Fruit fly (Drosophila melanogaster) whole organism, embryonic: Measurements from ENCODE around the gene CG7810.

Source experiments
- ATbp ChIP-seq: fragments of 200-800 bp; sonication (Bioruptor generic); optimal IDR thresholded peaks from 2 replicates; lab custom pipeline; 2017; ENCODE audit warnings: missing biosample characterization, mild to moderate bottlenecking, missing genetic modification characterization, missing genetic modification reagents
- Antp ChIP-seq: fragments of 200-800 bp; sonication (Bioruptor generic); optimal IDR thresholded peaks from 3 replicates; lab custom pipeline; 2016; ENCODE audit warnings: missing biosample characterization, missing genetic modification characterization
- C15 ChIP-seq: fragments of 200-800 bp; sonication (Bioruptor generic); IDR thresholded peaks from 3 replicates; pipeline ENCODE4 v1.3.6; 2022; ENCODE audit warnings: missing biosample characterization, missing genetic modification characterization
- CG10321 ChIP-seq: fragments of 200-800 bp; sonication (Bioruptor generic); IDR thresholded peaks from 2 replicates; pipeline ENCODE4 v1.3.6; 2022; ENCODE audit warnings: missing biosample characterization, missing genetic modification characterization
- CG11093 ChIP-seq: fragments of 200-800 bp; sonication (Bioruptor generic); IDR thresholded peaks from 3 replicates; pipeline ENCODE4 v1.3.6; 2022; ENCODE audit warnings: missing biosample characterization, missing genetic modification characterization
- CG12391 ChIP-seq: fragments of 200-800 bp; sonication (Bioruptor generic); optimal IDR thresholded peaks from 3 replicates; lab custom pipeline; 2018; ENCODE audit warnings: missing biosample characterization, mild to moderate bottlenecking, missing genetic modification characterization, moderate library complexity
- CG12659 ChIP-seq: fragments of 200-800 bp; sonication (Bioruptor generic); optimal IDR thresholded peaks from 3 replicates; lab custom pipeline; 2017; ENCODE audit warnings: mild to moderate bottlenecking, missing biosample characterization, missing genetic modification reagents, missing genetic modification characterization
- CG13624 ChIP-seq: fragments of 200-800 bp; sonication (Bioruptor generic); optimal IDR thresholded peaks from 2 replicates; lab custom pipeline; 2016; ENCODE audit warnings: missing biosample characterization, missing genetic modification characterization
- CG13775 ChIP-seq: fragments of 200-800 bp; sonication (Bioruptor generic); optimal IDR thresholded peaks from 3 replicates; lab custom pipeline; 2017; ENCODE audit warnings: missing biosample characterization, mild to moderate bottlenecking, missing genetic modification characterization
- CG14441 ChIP-seq: fragments of 200-800 bp; sonication (Bioruptor generic); IDR thresholded peaks from 2 replicates; pipeline ENCODE4 v1.3.6; 2022; ENCODE audit warnings: missing biosample characterization, missing genetic modification characterization
- CG14965 ChIP-seq: fragments of 200-800 bp; sonication (Bioruptor generic); optimal IDR thresholded peaks from 2 replicates; lab custom pipeline; 2016; ENCODE audit warnings: missing biosample characterization, missing genetic modification characterization, borderline replicate concordance
- CG1602 ChIP-seq: fragments of 200-800 bp; sonication (Bioruptor generic); optimal IDR thresholded peaks from 3 replicates; lab custom pipeline; 2016; ENCODE audit warnings: missing biosample characterization, missing genetic modification characterization
- CG16863 ChIP-seq: fragments of 200-800 bp; sonication (Bioruptor generic); optimal IDR thresholded peaks from 3 replicates; lab custom pipeline; 2016; ENCODE audit warnings: missing biosample characterization, missing genetic modification characterization
- CG17385 ChIP-seq: fragments of 200-800 bp; sonication (Bioruptor generic); optimal IDR thresholded peaks from 3 replicates; lab custom pipeline; 2018; ENCODE audit warnings: missing biosample characterization, mild to moderate bottlenecking, missing genetic modification characterization
- CG17912 ChIP-seq: fragments of 200-800 bp; sonication (Bioruptor generic); optimal IDR thresholded peaks from 2 replicates; lab custom pipeline; 2018; ENCODE audit warnings: missing biosample characterization, mild to moderate bottlenecking, missing genetic modification characterization
- CG18599 ChIP-seq: fragments of 200-800 bp; sonication (Bioruptor generic); optimal IDR thresholded peaks from 3 replicates; lab custom pipeline; 2017; ENCODE audit warnings: missing biosample characterization, missing genetic modification characterization, mild to moderate bottlenecking, moderate library complexity, missing genetic modification reagents
- CG2678 ChIP-seq: fragments of 200-800 bp; sonication (Bioruptor generic); optimal IDR thresholded peaks from 3 replicates; lab custom pipeline; 2019; ENCODE audit warnings: missing biosample characterization, mild to moderate bottlenecking, missing genetic modification characterization, moderate library complexity
- CG3281 ChIP-seq: fragments of 200-800 bp; sonication (Bioruptor generic); optimal IDR thresholded peaks from 3 replicates; lab custom pipeline; 2017; ENCODE audit warnings: missing biosample characterization, mild to moderate bottlenecking, missing genetic modification characterization
- CG34376 ChIP-seq: fragments of 200-800 bp; sonication (Bioruptor generic); optimal IDR thresholded peaks from 2 replicates; lab custom pipeline; 2018; ENCODE audit warnings: missing biosample characterization, mild to moderate bottlenecking, missing genetic modification characterization
- CG3847 ChIP-seq: fragments of 200-800 bp; sonication (Bioruptor generic); IDR thresholded peaks from 2 replicates; pipeline ENCODE4 v1.3.6; 2022; ENCODE audit warnings: missing biosample characterization, missing genetic modification characterization
- CG6175 ChIP-seq: fragments of 200-800 bp; sonication (Bioruptor generic); IDR thresholded peaks from 3 replicates; pipeline ENCODE4 v1.3.6; 2022; ENCODE audit warnings: missing biosample characterization, missing genetic modification characterization
- CG6683 ChIP-seq: fragments of 200-800 bp; sonication (Bioruptor generic); optimal IDR thresholded peaks from 2 replicates; lab custom pipeline; 2017; ENCODE audit warnings: missing biosample characterization, mild to moderate bottlenecking, missing genetic modification characterization, missing genetic modification reagents
- CG6854 ChIP-seq: fragments of 200-800 bp; sonication (Bioruptor generic); optimal IDR thresholded peaks from 3 replicates; lab custom pipeline; 2017; ENCODE audit warnings: missing biosample characterization, mild to moderate bottlenecking, missing genetic modification characterization
- CG9817 ChIP-seq: fragments of 200-800 bp; sonication (Bioruptor generic); optimal IDR thresholded peaks from 2 replicates; lab custom pipeline; 2018; ENCODE audit warnings: missing biosample characterization, mild to moderate bottlenecking, missing genetic modification characterization, moderate library complexity
- ERR ChIP-seq: fragments of 200-800 bp; sonication (Bioruptor generic); optimal IDR thresholded peaks from 2 replicates; lab custom pipeline; 2016; ENCODE audit warnings: missing biosample characterization, missing genetic modification characterization
- Nf-YB ChIP-seq: fragments of 200-800 bp; sonication (Bioruptor generic); optimal IDR thresholded peaks from 3 replicates; lab custom pipeline; 2019; ENCODE audit warnings: missing biosample characterization, mild to moderate bottlenecking, missing genetic modification characterization, moderate library complexity
- Oli ChIP-seq: fragments of 200-800 bp; sonication (Bioruptor generic); optimal IDR thresholded peaks from 2 replicates; lab custom pipeline; 2018; ENCODE audit warnings: missing biosample characterization, mild to moderate bottlenecking, missing genetic modification characterization, moderate library complexity
- ash1 ChIP-seq: fragments of 200-800 bp; sonication (Bioruptor generic); optimal IDR thresholded peaks from 2 replicates; lab custom pipeline; 2018; ENCODE audit warnings: missing biosample characterization, mild to moderate bottlenecking, missing genetic modification characterization
- bigmax ChIP-seq: fragments of 200-800 bp; sonication (Bioruptor generic); optimal IDR thresholded peaks from 2 replicates; lab custom pipeline; 2018; ENCODE audit warnings: missing biosample characterization, mild to moderate bottlenecking, missing genetic modification characterization
- br ChIP-seq: fragments of >200 bp; optimal IDR thresholded peaks from 2 replicates; lab custom pipeline; 2017
- cad ChIP-seq: fragments of >200 bp; optimal IDR thresholded peaks from 2 replicates; lab custom pipeline; 2017; ENCODE audit warnings: missing biosample characterization, missing genetic modification characterization
- ci ChIP-seq: fragments of 200-800 bp; sonication (Bioruptor generic); IDR thresholded peaks from 3 replicates; pipeline ENCODE4 v1.3.6; 2022; ENCODE audit warnings: missing biosample characterization, missing genetic modification characterization
- cwo ChIP-seq: fragments of 200-800 bp; sonication (Bioruptor generic); optimal IDR thresholded peaks from 3 replicates; lab custom pipeline; 2017; ENCODE audit warnings: missing biosample characterization, missing genetic modification characterization, mild to moderate bottlenecking, moderate library complexity, missing genetic modification reagents
- en ChIP-seq: fragments of 200-800 bp; sonication (Bioruptor generic); optimal IDR thresholded peaks from 2 replicates; lab custom pipeline; 2016; ENCODE audit warnings: missing biosample characterization, missing genetic modification characterization
- fd3F ChIP-seq: fragments of 200-800 bp; sonication (Bioruptor generic); optimal IDR thresholded peaks from 2 replicates; lab custom pipeline; 2018; ENCODE audit warnings: missing biosample characterization, mild to moderate bottlenecking, missing genetic modification characterization, moderate library complexity
- fd64A ChIP-seq: fragments of 200-800 bp; sonication (Bioruptor generic); optimal IDR thresholded peaks from 3 replicates; lab custom pipeline; 2018; ENCODE audit warnings: missing biosample characterization, mild to moderate bottlenecking, missing genetic modification characterization
- fd96Cb ChIP-seq: fragments of 200-800 bp; sonication (Bioruptor generic); optimal IDR thresholded peaks from 2 replicates; lab custom pipeline; 2018; ENCODE audit warnings: missing biosample characterization, mild to moderate bottlenecking, missing genetic modification characterization, moderate library complexity
- gcm ChIP-seq: fragments of 200-800 bp; sonication (Bioruptor generic); optimal IDR thresholded peaks from 2 replicates; lab custom pipeline; 2019; ENCODE audit warnings: missing biosample characterization, mild to moderate bottlenecking, missing genetic modification characterization, moderate library complexity
- gfzf ChIP-seq: fragments of 200-800 bp; sonication (Bioruptor generic); optimal IDR thresholded peaks from 2 replicates; lab custom pipeline; 2016; ENCODE audit warnings: missing biosample characterization, mild to moderate bottlenecking, missing genetic modification characterization, moderate library complexity
- lbe ChIP-seq: fragments of 200-800 bp; sonication (Bioruptor generic); optimal IDR thresholded peaks from 2 replicates; lab custom pipeline; 2016; ENCODE audit warnings: missing biosample characterization, mild to moderate bottlenecking, missing genetic modification characterization
- lola ChIP-seq, 3 experiments: fragments of >200 bp in 2 of 3; fragments of 200-800 bp in 1 of 3; sonication (Bioruptor generic) in 1 of 3; optimal IDR thresholded peaks; 2 replicates each; lab custom pipeline; 2017 to 2019; ENCODE audit warnings: missing biosample characterization in 3 of 3, missing genetic modification characterization in 3 of 3, mild to moderate bottlenecking in 1 of 3, moderate library complexity in 1 of 3
- mirr ChIP-seq: fragments of 200-800 bp; sonication (Bioruptor generic); optimal IDR thresholded peaks from 3 replicates; lab custom pipeline; 2018; ENCODE audit warnings: missing biosample characterization, mild to moderate bottlenecking, missing genetic modification characterization
- pho ChIP-seq: fragments of 200-800 bp; sonication (Bioruptor generic); optimal IDR thresholded peaks from 2 replicates; lab custom pipeline; 2016; ENCODE audit warnings: missing biosample characterization, missing genetic modification characterization
- pnt ChIP-seq: fragments of 200-800 bp; sonication (Bioruptor generic); optimal IDR thresholded peaks from 3 replicates; lab custom pipeline; 2016; ENCODE audit warnings: missing biosample characterization, missing genetic modification characterization
- psq ChIP-seq: fragments of 200-800 bp; sonication (Bioruptor generic); optimal IDR thresholded peaks from 2 replicates; lab custom pipeline; 2017; ENCODE audit warnings: missing biosample characterization, missing genetic modification characterization
- sc ChIP-seq, 3 experiments: fragments of >200 bp in 2 of 3; fragments of 200-800 bp in 1 of 3; sonication (Bioruptor generic) in 1 of 3; optimal IDR thresholded peaks; 2 replicates in 2 of 3; 3 replicates in 1 of 3; lab custom pipeline; 2017; ENCODE audit warnings: mild to moderate bottlenecking in 1 of 3, missing biosample characterization in 1 of 3, missing genetic modification characterization in 1 of 3, missing genetic modification reagents in 1 of 3
- slp2 ChIP-seq: fragments of 200-800 bp; sonication (Bioruptor generic); optimal IDR thresholded peaks from 2 replicates; lab custom pipeline; 2016; ENCODE audit warnings: missing biosample characterization, missing genetic modification characterization
- toy ChIP-seq: fragments of 200-800 bp; sonication (Bioruptor generic); IDR thresholded peaks from 2 replicates; pipeline ENCODE4 v1.3.6; 2022; ENCODE audit warnings: missing biosample characterization, missing genetic modification characterization
- zf30C ChIP-seq: fragments of 200-800 bp; sonication (Bioruptor generic); optimal IDR thresholded peaks from 3 replicates; lab custom pipeline; 2018; ENCODE audit warnings: missing biosample characterization, mild to moderate bottlenecking, missing genetic modification characterization

CG7810 gene

dm6 chr2L:8350560-8351171 lies 39.7 kb upstream of the CG7810 start (continued):
- TF ChIP-seq pnt (GFP tag; lab: Kevin White, UChicago) (no peak), CG18599 (GFP tag; lab: Kevin White, UChicago) (peak; percentile 62), fd64A (no peak), ATbp (GFP tag; lab: Kevin White, UChicago) (peak; percentile 80), cad (GFP tag; lab: Kevin White, UChicago) (no peak), Nf-YB (GFP tag; lab: Kevin White, UChicago) (peak; percentile 3), pho (no peak), slp2 (GFP tag; lab: Kevin White, UChicago) (no peak), ERR (GFP tag; lab: Kevin White, UChicago) (no peak), sc (optimal IDR thresholded peaks at IDR 0.05; lab: Kevin White, UChicago) (no peak), sc (GFP tag; optimal IDR thresholded peaks at IDR 0.05; lab: Kevin White, UChicago) (no peak), CG1602 (GFP tag; lab: Kevin White, UChicago) (no peak), Oli (tag; lab: Kevin White, UChicago) (peak; percentile 8), CG6175 (GFP tag; lab: Robert Waterston, UW) (no peak), Antp (GFP tag; lab: Kevin White, UChicago) (no peak), cwo (GFP tag; lab: Kevin White, UChicago) (no peak), CG17912 (GFP tag; lab: Kevin White, UChicago) (no peak), lola (GFP tag; optimal IDR thresholded peaks at IDR 0.05; lab: Kevin White, UChicago) (no peak), CG6854 (GFP tag; lab: Kevin White, UChicago) (peak; percentile 13), en (no peak), CG10321 (GFP tag; lab: Robert Waterston, UW) (no peak), CG2678 (peak; percentile 68), toy (GFP tag; lab: Robert Waterston, UW) (no peak), ash1 (no peak), gcm (GFP tag; lab: Kevin White, UChicago) (peak; percentile 14), psq (GFP tag; lab: Kevin White, UChicago) (no peak), CG14441 (GFP tag; lab: Robert Waterston, UW) (no peak), lbe (GFP tag; lab: Kevin White, UChicago) (no peak), CG17385 (GFP tag; lab: Kevin White, UChicago) (peak; percentile 55), CG13775 (GFP tag; lab: Kevin White, UChicago) (no peak), zf30C (GFP tag; lab: Kevin White, UChicago) (no peak), CG16863 (GFP tag; lab: Kevin White, UChicago) (peak; percentile 10), CG14965 (GFP tag; lab: Kevin White, UChicago) (no peak), CG9817 (tag; lab: Kevin White, UChicago) (peak; percentile 12), CG12659 (GFP tag; lab: Kevin White, UChicago) (peak; percentile 24), C15 (no peak), CG3847 (GFP tag; lab: Robert Waterston, UW) (no peak), fd96Cb (tag; lab: Kevin White, UChicago) (no peak), CG3281 (peak; percentile 60), CG34376 (GFP tag; lab: Kevin White, UChicago) (peak; percentile 57), br (lab: Kevin White, UChicago) (no peak), gfzf (GFP tag; lab: Kevin White, UChicago) (no peak), CG11093 (no peak), ci (GFP tag; lab: Robert Waterston, UW) (no peak; the same call in 2 of the 3 replicates), CG12391 (tag; lab: Kevin White, UChicago) (peak; percentile 21), fd3F (GFP tag; lab: Kevin White, UChicago) (peak; percentile 28), CG13624 (no peak), mirr (GFP tag; lab: Kevin White, UChicago) (peak; percentile 73), bigmax (GFP tag; lab: Kevin White, UChicago) (no peak), CG6683 (GFP tag; lab: Kevin White, UChicago) (peak; percentile 2)
